Fruit fly (Drosophila melanogaster) whole organism, embryonic: ENCODE measurements around the gene CG3097.
A peak's percentile ranks its signal among the peaks of the same experiment; 100 is the strongest.

Experiments used
- Atf6 ChIP-seq: fragments of 200-800 bp; sonication (Bioruptor generic); IDR thresholded peaks from 2 replicates; pipeline ENCODE4 v1.3.6; 2022; ENCODE audit warnings: missing biosample characterization, missing genetic modification characterization
- CG1024 ChIP-seq: fragments of 200-800 bp; sonication (Bioruptor generic); IDR thresholded peaks from 2 replicates; pipeline ENCODE4 v1.3.6; 2022; ENCODE audit warnings: missing biosample characterization, missing genetic modification characterization
- CG11085 ChIP-seq: fragments of 200-800 bp; sonication (Bioruptor generic); IDR thresholded peaks from 2 replicates; pipeline ENCODE4 v1.3.6; 2022; ENCODE audit warnings: missing biosample characterization, missing genetic modification characterization
- CG12071 ChIP-seq: fragments of 200-800 bp; sonication (Bioruptor generic); optimal IDR thresholded peaks from 3 replicates; lab custom pipeline; 2018; ENCODE audit warnings: missing biosample characterization, mild to moderate bottlenecking, missing genetic modification characterization
- CG12155 ChIP-seq: fragments of 200-800 bp; sonication (Bioruptor generic); optimal IDR thresholded peaks from 3 replicates; lab custom pipeline; 2016; ENCODE audit warnings: missing biosample characterization, missing genetic modification characterization
- CG1233 ChIP-seq: fragments of 200-800 bp; sonication (Bioruptor generic); optimal IDR thresholded peaks from 4 replicates; lab custom pipeline; 2018; ENCODE audit warnings: missing biosample characterization, mild to moderate bottlenecking, missing genetic modification characterization
- CG14860 ChIP-seq: fragments of 200-800 bp; sonication (Bioruptor generic); IDR thresholded peaks from 3 replicates; pipeline ENCODE4 v1.3.6; 2022; ENCODE audit warnings: missing biosample characterization, missing genetic modification characterization; ENCODE audit not compliant: partially characterized antibody
- CG15601 ChIP-seq: fragments of 200-800 bp; sonication (Bioruptor generic); optimal IDR thresholded peaks from 3 replicates; lab custom pipeline; 2019; ENCODE audit warnings: missing biosample characterization, mild to moderate bottlenecking, missing genetic modification characterization, moderate library complexity
- CG16779 ChIP-seq: fragments of 200-800 bp; sonication (Bioruptor generic); IDR thresholded peaks from 2 replicates; pipeline ENCODE4 v1.3.6; 2022; ENCODE audit warnings: missing biosample characterization, missing genetic modification characterization
- CG17385 ChIP-seq: fragments of 200-800 bp; sonication (Bioruptor generic); optimal IDR thresholded peaks from 3 replicates; lab custom pipeline; 2018; ENCODE audit warnings: missing biosample characterization, mild to moderate bottlenecking, missing genetic modification characterization
- CG18262 ChIP-seq: fragments of 200-800 bp; optimal IDR thresholded peaks from 3 replicates; lab custom pipeline; 2019; ENCODE audit warnings: missing biosample characterization, mild to moderate bottlenecking, missing genetic modification characterization, moderate library complexity
- CG18619 ChIP-seq: fragments of 200-800 bp; sonication (Bioruptor generic); optimal IDR thresholded peaks from 3 replicates; lab custom pipeline; 2017; ENCODE audit warnings: missing biosample characterization, mild to moderate bottlenecking, missing genetic modification characterization
- CG33557 ChIP-seq: fragments of 200-800 bp; sonication (Bioruptor generic); optimal IDR thresholded peaks from 2 replicates; lab custom pipeline; 2019; ENCODE audit warnings: missing biosample characterization, mild to moderate bottlenecking, missing genetic modification characterization, moderate library complexity
- CG6175 ChIP-seq: fragments of 200-800 bp; sonication (Bioruptor generic); IDR thresholded peaks from 3 replicates; pipeline ENCODE4 v1.3.6; 2022; ENCODE audit warnings: missing biosample characterization, missing genetic modification characterization
- CG6272 ChIP-seq: fragments of 200-800 bp; sonication (Bioruptor generic); IDR thresholded peaks from 2 replicates; pipeline ENCODE4 v1.3.6; 2022; ENCODE audit warnings: missing biosample characterization, missing genetic modification characterization
- CG6854 ChIP-seq: fragments of 200-800 bp; sonication (Bioruptor generic); optimal IDR thresholded peaks from 3 replicates; lab custom pipeline; 2017; ENCODE audit warnings: missing biosample characterization, mild to moderate bottlenecking, missing genetic modification characterization
- CG9437 ChIP-seq: fragments of 200-800 bp; sonication (Bioruptor generic); optimal IDR thresholded peaks from 2 replicates; lab custom pipeline; 2018; ENCODE audit warnings: missing biosample characterization, mild to moderate bottlenecking, missing genetic modification characterization
- CrebB ChIP-seq: fragments of 200-800 bp; sonication (Bioruptor generic); optimal IDR thresholded peaks from 3 replicates; lab custom pipeline; 2018; ENCODE audit warnings: missing biosample characterization, mild to moderate bottlenecking, missing genetic modification characterization
- Dfd ChIP-seq, 2 experiments: fragments of >200 bp; optimal IDR thresholded peaks; 2 replicates each; lab custom pipeline; 2017; ENCODE audit warnings: missing biosample characterization in 2 of 2, missing genetic modification characterization in 2 of 2
- Ets97D ChIP-seq: fragments of 200-800 bp; sonication (Bioruptor generic); optimal IDR thresholded peaks from 3 replicates; lab custom pipeline; 2016; ENCODE audit warnings: missing biosample characterization, missing genetic modification characterization
- HLHmδ ChIP-seq: fragments of 200-800 bp; sonication (Bioruptor generic); optimal IDR thresholded peaks from 2 replicates; lab custom pipeline; 2018; ENCODE audit warnings: missing biosample characterization, mild to moderate bottlenecking, missing genetic modification characterization, moderate library complexity
- Hr3 ChIP-seq: fragments of 200-800 bp; sonication (Bioruptor generic); optimal IDR thresholded peaks from 3 replicates; lab custom pipeline; 2016; ENCODE audit warnings: missing biosample characterization, missing genetic modification characterization
- Hr51 ChIP-seq, 2 experiments: fragments of 200-800 bp; sonication (Bioruptor generic); optimal IDR thresholded peaks; 2 replicates in 1 of 2; 3 replicates in 1 of 2; lab custom pipeline; 2016 to 2018; ENCODE audit warnings: missing biosample characterization in 2 of 2, missing genetic modification characterization in 2 of 2, mild to moderate bottlenecking in 1 of 2, moderate library complexity in 1 of 2
- Med ChIP-seq: fragments of 200-800 bp; sonication (Bioruptor generic); peaks from one replicate; lab custom pipeline; 2016; ENCODE audit warnings: missing biosample characterization, missing genetic modification characterization, mild to moderate bottlenecking, inconsistent platforms, moderate library complexity
- Sox100B ChIP-seq: fragments of 200-800 bp; sonication (Bioruptor generic); optimal IDR thresholded peaks from 3 replicates; lab custom pipeline; 2018; ENCODE audit warnings: missing biosample characterization, mild to moderate bottlenecking, missing genetic modification characterization
- ab ChIP-seq: fragments of 200-800 bp; sonication (Bioruptor generic); optimal IDR thresholded peaks from 2 replicates; lab custom pipeline; 2016; ENCODE audit warnings: missing biosample characterization, missing genetic modification characterization
- ac ChIP-seq: fragments of 200-800 bp; sonication (Bioruptor generic); optimal IDR thresholded peaks from 3 replicates; lab custom pipeline; 2017; ENCODE audit warnings: missing biosample characterization, mild to moderate bottlenecking, missing genetic modification characterization
- da ChIP-seq: fragments of 200-800 bp; sonication (Bioruptor generic); optimal IDR thresholded peaks from 2 replicates; lab custom pipeline; 2016; ENCODE audit warnings: missing biosample characterization, missing genetic modification characterization
- dan ChIP-seq: fragments of 200-800 bp; sonication (Bioruptor generic); IDR thresholded peaks from 2 replicates; pipeline ENCODE4 v1.3.6; 2022; ENCODE audit warnings: missing biosample characterization, missing genetic modification characterization
- ems ChIP-seq: fragments of 200-800 bp; sonication (Bioruptor generic); optimal IDR thresholded peaks from 3 replicates; lab custom pipeline; 2016; ENCODE audit warnings: missing biosample characterization, missing genetic modification characterization
- exex ChIP-seq: fragments of 200-800 bp; sonication (Bioruptor generic); optimal IDR thresholded peaks from 4 replicates; lab custom pipeline; 2018; ENCODE audit warnings: missing biosample characterization, mild to moderate bottlenecking, missing genetic modification characterization, moderate library complexity
- fru ChIP-seq: fragments of >200 bp; optimal IDR thresholded peaks from 2 replicates; lab custom pipeline; 2017
- gro ChIP-seq: fragments of 200-800 bp; sonication (Bioruptor generic); optimal IDR thresholded peaks from 2 replicates; lab custom pipeline; 2016; ENCODE audit warnings: missing biosample characterization, missing genetic modification characterization
- h ChIP-seq: fragments of >200 bp; optimal IDR thresholded peaks from 2 replicates; lab custom pipeline; 2017
- lab ChIP-seq: fragments of 200-800 bp; sonication (Bioruptor generic); optimal IDR thresholded peaks from 3 replicates; lab custom pipeline; 2017; ENCODE audit warnings: missing biosample characterization, missing genetic modification characterization, mild to moderate bottlenecking, moderate library complexity, missing genetic modification reagents
- mirr ChIP-seq: fragments of 200-800 bp; sonication (Bioruptor generic); optimal IDR thresholded peaks from 3 replicates; lab custom pipeline; 2018; ENCODE audit warnings: missing biosample characterization, mild to moderate bottlenecking, missing genetic modification characterization
- pan ChIP-seq, 4 experiments: fragments of >200 bp in 3 of 4; fragments of 200-800 bp in 1 of 4; sonication (Bioruptor generic) in 1 of 4; optimal IDR thresholded peaks in 3 of 4; IDR thresholded peaks in 1 of 4; 2 replicates each; pipeline versions ENCODE4 v1.3.6 to Lab custom; 2017 to 2022; ENCODE audit warnings: missing biosample characterization in 2 of 4, missing genetic modification characterization in 2 of 4, mixed read lengths in 1 of 4
- pfk ChIP-seq: fragments of 200-800 bp; sonication (Bioruptor generic); optimal IDR thresholded peaks from 2 replicates; lab custom pipeline; 2018; ENCODE audit warnings: missing biosample characterization, mild to moderate bottlenecking, missing genetic modification characterization, moderate library complexity
- pnt ChIP-seq: fragments of 200-800 bp; sonication (Bioruptor generic); optimal IDR thresholded peaks from 3 replicates; lab custom pipeline; 2016; ENCODE audit warnings: missing biosample characterization, missing genetic modification characterization
- sug ChIP-seq: fragments of 200-800 bp; optimal IDR thresholded peaks from 2 replicates; lab custom pipeline; 2019; ENCODE audit warnings: missing biosample characterization, mild to moderate bottlenecking, missing genetic modification characterization, moderate library complexity

Gene CG3097

DNA sequence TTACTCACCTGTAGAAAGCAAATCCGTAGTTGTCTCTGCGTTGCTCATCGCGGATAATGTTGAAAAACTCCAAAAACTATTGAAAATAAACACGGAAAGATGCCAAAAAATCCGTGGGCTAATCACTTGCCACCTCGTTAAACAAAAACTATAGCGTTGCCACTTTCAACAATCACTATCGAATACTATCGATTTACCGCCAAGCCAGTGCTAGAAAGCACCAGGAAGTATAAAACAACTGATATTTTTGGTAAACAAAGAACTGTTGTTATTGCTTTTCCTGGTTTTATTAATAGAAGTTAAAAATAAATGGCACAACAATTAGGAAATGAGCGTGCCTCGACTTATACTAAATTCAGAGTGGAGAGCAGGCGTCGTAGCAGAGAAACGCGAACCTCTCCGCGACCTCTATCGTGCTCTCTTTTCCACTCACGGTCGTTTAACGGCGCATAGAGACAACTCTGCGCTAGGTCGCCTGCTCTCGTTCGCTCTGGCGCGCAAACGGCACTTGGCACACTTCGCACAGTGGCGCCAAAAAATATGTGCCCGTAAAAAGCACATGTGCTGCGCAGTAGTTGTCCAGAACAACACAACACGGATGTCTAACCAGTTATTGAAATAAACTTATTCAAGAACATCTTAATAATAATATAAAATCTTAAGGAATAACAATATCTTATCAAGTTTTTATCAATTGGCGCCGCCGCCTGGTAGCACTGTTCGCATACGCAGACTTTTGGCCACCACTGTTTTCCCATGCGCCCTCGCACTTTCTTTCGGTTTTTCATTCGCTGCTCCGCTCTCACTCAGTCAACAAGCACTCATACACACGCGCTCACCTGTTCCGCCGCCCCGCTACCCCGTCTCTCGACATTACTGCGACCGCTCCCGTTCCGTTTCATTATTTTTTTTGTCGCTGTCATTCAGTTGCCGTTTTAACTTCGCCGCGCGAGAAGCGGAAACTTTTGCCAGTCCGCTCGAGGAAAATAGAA, 15.4 kb downstream of the CG3097 start, which contains the start of the genes lin-52 and CG15771 (continued):
- TF ChIP-seq pan (optimal IDR thresholded peaks at IDR 0.05; lab: Kevin White, UChicago) (no peak), pan (GFP tag; optimal IDR thresholded peaks at IDR 0.05 in 1 of 2, IDR thresholded peaks at IDR 0.05 in 1 of 2) (peak in 1 of 2 experiments; percentile 94), CG17385 (GFP tag; lab: Kevin White, UChicago) (peak; percentile 93), CG14860 (GFP tag; lab: Robert Waterston, UW) (no peak), Sox100B (GFP tag; lab: Kevin White, UChicago) (peak; percentile 96), CG1233 (peak; percentile 91), CrebB (tag; lab: Kevin White, UChicago) (peak; percentile 88)

- TF ChIP-seq Med (GFP tag; lab: Kevin White, UChicago) (peak; percentile 14), CG33557 (no peak), CG18619 (no peak), pan (optimal IDR thresholded peaks at IDR 0.05; lab: Kevin White, UChicago) (no peak), pan (GFP tag; optimal IDR thresholded peaks at IDR 0.05 in 1 of 2, IDR thresholded peaks at IDR 0.05 in 1 of 2) (no peak), Atf6 (GFP tag; lab: Robert Waterston, UW) (no peak), Dfd (GFP tag; optimal IDR thresholded peaks at IDR 0.05; lab: Kevin White, UChicago) (peak in 1 of 2 experiments; percentile 39)
These were observed 17.7 kb downstream of the CG3097 start for dm6 chrX:5752838-5753237.

DNA sequence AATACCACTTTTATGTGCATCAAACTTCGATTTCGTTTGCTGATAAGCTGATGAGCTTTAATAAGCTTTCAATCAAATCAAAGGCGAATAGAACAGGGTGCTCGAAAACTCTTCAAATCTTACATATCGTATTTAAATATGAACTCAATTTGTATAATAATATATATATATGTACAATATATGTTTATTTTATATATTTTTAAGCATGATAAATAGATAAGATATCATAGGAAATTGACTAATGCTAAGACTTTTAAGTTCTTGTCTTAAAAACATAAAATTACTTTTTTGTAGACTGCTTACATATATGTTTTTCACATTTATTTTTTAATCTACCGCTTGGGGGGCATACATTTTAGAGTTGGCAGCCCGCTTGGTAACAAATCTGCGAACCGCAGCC, 18.6 kb downstream of the CG3097 start, which contains the start of gene CG15772:
Gene CG15772 (plus strand): TSS at position 301 of the 400 bp plus-strand sequence.
- TF ChIP-seq Hr3 (GFP tag; lab: Kevin White, UChicago) (no peak), CG6175 (no peak), mirr (GFP tag; lab: Kevin White, UChicago) (no peak), CG6854 (GFP tag; lab: Kevin White, UChicago) (no peak), CG16779 (GFP tag; lab: Robert Waterston, UW) (no peak), ems (GFP tag; lab: Kevin White, UChicago) (no peak)

- TF ChIP-seq gro (GFP tag; lab: Kevin White, UChicago): peak; percentile 91
- peak; percentile 90 for TF ChIP-seq CG12155
- TF ChIP-seq CG6272 (GFP tag; lab: Robert Waterston, UW): peak; percentile 79
- TF ChIP-seq HLHmδ: peak; percentile 39
- TF ChIP-seq exex (tag; lab: Kevin White, UChicago): peak; percentile 73
- TF ChIP-seq sug (tag; lab: Kevin White, UChicago): peak; percentile 91
- TF ChIP-seq CG12071: peak; percentile 88
- peak; percentile 92 for TF ChIP-seq pnt
- peak; percentile 67 for TF ChIP-seq CG1024 (GFP tag; lab: Robert Waterston, UW)
- peak; percentile 89 for TF ChIP-seq lab (GFP tag; lab: Kevin White, UChicago)
- TF ChIP-seq dan: peak; percentile 77
- TF ChIP-seq Hr51 (GFP tag; optimal IDR thresholded peaks at IDR 0.05; lab: Kevin White, UChicago): peak; percentile 89 to 92
- peak; percentile 75 for TF ChIP-seq ab (GFP tag; lab: Kevin White, UChicago)
- TF ChIP-seq CG9437 (GFP tag; lab: Kevin White, UChicago): peak; percentile 81
- peak; percentile 66 for TF ChIP-seq da (GFP tag; lab: Kevin White, UChicago)
- no peak for TF ChIP-seq fru (lab: Kevin White, UChicago)
- peak; percentile 18 for TF ChIP-seq ac (GFP tag; lab: Kevin White, UChicago)
- TF ChIP-seq h (lab: Kevin White, UChicago): no peak
- TF ChIP-seq Ets97D (GFP tag; lab: Kevin White, UChicago): peak; percentile 73
- TF ChIP-seq CG11085 (GFP tag; lab: Robert Waterston, UW): peak; percentile 74
- peak; percentile 87 for TF ChIP-seq CG18262 (tag; lab: Kevin White, UChicago)
- peak; percentile 83 for TF ChIP-seq CG15601
- peak; percentile 36 for TF ChIP-seq pfk (GFP tag; lab: Kevin White, UChicago)
These were observed 23.4 kb downstream of the CG3097 start, which contains the start of the genes IntS6 and Rtel1 for dm6 chrX:5746864-5747861. IntS6 (minus strand) TSS chrX:5747254. Rtel1 (plus strand) TSS chrX:5747747.
